Worm (Caenorhabditis elegans) whole organism, L3 larva: ENCODE data around the gene pzf-1.
"Not testable (repeated sequence)": the region's sequence is repeated elsewhere in the genome, so short reads cannot be mapped to it uniquely, and the experiment has no call there.

Source experiments
- ama-1 ChIP-seq: fragments of 150-350 bp; optimal IDR thresholded peaks from 2 replicates; lab custom pipeline; 2018
- ceh-82 ChIP-seq: fragments of 150-350 bp; optimal IDR thresholded peaks from 2 replicates; lab custom pipeline; 2014; ENCODE audit warnings: missing biosample characterization, missing genetic modification characterization
- egl-27 ChIP-seq: sonication (generic microtip); optimal IDR thresholded peaks from 4 replicates; lab custom pipeline; 2017; ENCODE audit warnings: missing biosample characterization, missing genetic modification reagents, missing genetic modification characterization
- fkh-10 ChIP-seq: sonication (generic microtip); optimal IDR thresholded peaks from 2 replicates; lab custom pipeline; 2017; ENCODE audit warnings: missing biosample characterization, missing genetic modification reagents, missing genetic modification characterization
- fos-1 ChIP-seq: fragments of 150-350 bp; optimal IDR thresholded peaks from 2 replicates; lab custom pipeline; 2014; ENCODE audit warnings: missing biosample characterization, missing genetic modification characterization
- nhr-28 ChIP-seq: fragments of 150-350 bp; optimal IDR thresholded peaks from 2 replicates; lab custom pipeline; 2014; ENCODE audit warnings: missing biosample characterization, missing genetic modification characterization
- nhr-43 ChIP-seq: sonication (generic microtip); optimal IDR thresholded peaks from 2 replicates; lab custom pipeline; 2016; ENCODE audit warnings: mild to moderate bottlenecking, missing genetic modification characterization, missing compliant biosample characterization; ENCODE audit not compliant: poor library complexity, severe bottlenecking
- skn-1 ChIP-seq: fragments of 150-350 bp; optimal IDR thresholded peaks from 2 replicates; lab custom pipeline; 2014; ENCODE audit warnings: missing biosample characterization, missing genetic modification characterization
- snpc-4 ChIP-seq: fragments of 150-350 bp; optimal IDR thresholded peaks from 2 replicates; lab custom pipeline; 2014; ENCODE audit warnings: missing biosample characterization, missing genetic modification characterization
- tbx-2 ChIP-seq: sonication (generic microtip); optimal IDR thresholded peaks from 2 replicates; lab custom pipeline; 2016; ENCODE audit warnings: mild to moderate bottlenecking, missing genetic modification characterization, missing compliant biosample characterization
- unc-39 ChIP-seq: sonication (generic microtip); optimal IDR thresholded peaks from 4 replicates; lab custom pipeline; 2017; ENCODE audit warnings: missing biosample characterization, missing genetic modification characterization
- ztf-11 ChIP-seq: fragments of 150-350 bp; optimal IDR thresholded peaks from 2 replicates; lab custom pipeline; 2014; ENCODE audit warnings: missing biosample characterization, missing genetic modification characterization

DNA sequence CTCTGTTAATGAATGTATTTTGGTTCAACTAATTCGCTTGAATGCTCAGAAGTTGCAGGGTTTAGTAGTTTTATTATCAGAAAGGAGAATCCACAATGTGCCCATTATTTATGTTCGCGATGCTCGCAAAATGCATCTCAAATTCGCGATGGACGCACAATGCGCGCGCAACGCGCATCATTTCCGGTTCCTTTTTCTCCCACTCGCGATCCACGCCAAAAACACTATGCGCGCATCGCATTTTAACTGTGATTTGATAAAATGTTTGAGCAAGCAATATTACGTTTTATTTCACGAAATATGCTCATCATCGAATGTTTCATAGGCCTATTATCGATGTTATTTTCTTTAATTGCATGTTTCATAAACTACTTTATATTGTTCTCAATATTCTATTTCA lies 1.7 kb upstream of the pzf-1 start, which contains the start of gene srbc-77:
- not testable (repeated sequence) for TF ChIP-seq fkh-10 (GFP tag; lab: Kevin White, UChicago); unc-39 (tag; lab: Kevin White, UChicago); ceh-82; nhr-28 (tag; lab: Kevin White, UChicago); ama-1 (lab: Kevin White, UChicago); snpc-4; fos-1 (tag; lab: Kevin White, UChicago); ztf-11 (tag; lab: Kevin White, UChicago); skn-1 (tag; lab: Kevin White, UChicago); egl-27 (tag; lab: Kevin White, UChicago); nhr-43 (tag; lab: Kevin White, UChicago); tbx-2 (tag; lab: Kevin White, UChicago)
